Worm (Caenorhabditis elegans) whole organism, L4 larva: ENCODE measurements around the gene Y110A2AL.9.

Experiments
- D1046.2 ChIP-seq: fragments of 200-800 bp; sonication (Bioruptor generic); IDR thresholded peaks from 2 replicates; pipeline ENCODE4 v1.3.6; 2022; ENCODE audit warnings: missing genetic modification characterization, missing compliant biosample characterization
- F10B5.3 ChIP-seq: sonication (generic microtip); optimal IDR thresholded peaks from 2 replicates; lab custom pipeline; 2016; ENCODE audit warnings: mild to moderate bottlenecking, missing genetic modification characterization, missing compliant biosample characterization
- R02D3.7 ChIP-seq: fragments of 150-350 bp; sonication (generic microtip); optimal IDR thresholded peaks from 3 replicates; lab custom pipeline; 2014; ENCODE audit warnings: missing biosample characterization, missing genetic modification characterization
- T26A8.4 ChIP-seq: fragments of 200-800 bp; sonication (Bioruptor generic); IDR thresholded peaks from 2 replicates; pipeline ENCODE4 v1.3.6; 2022; ENCODE audit warnings: missing genetic modification characterization, missing compliant biosample characterization
- Y48G9A.11 ChIP-seq: fragments of 200-800 bp; sonication (Bioruptor generic); IDR thresholded peaks from 2 replicates; pipeline ENCODE4 v1.3.6; 2022; ENCODE audit warnings: missing genetic modification reagents, missing genetic modification characterization, missing compliant biosample characterization
- Y75B8A.6 ChIP-seq: fragments of 200-800 bp; sonication (Bioruptor generic); IDR thresholded peaks from 2 replicates; pipeline ENCODE4 v1.3.6; 2022; ENCODE audit warnings: missing genetic modification reagents, missing genetic modification characterization, missing compliant biosample characterization
- aha-1 ChIP-seq: fragments of 150-350 bp; peaks from one replicate; lab custom pipeline; 2014; ENCODE audit warnings: missing biosample characterization, missing genetic modification characterization
- ces-1 ChIP-seq: fragments of 150-350 bp; sonication (generic microtip); optimal IDR thresholded peaks from 4 replicates; lab custom pipeline; 2014; ENCODE audit warnings: missing biosample characterization, missing genetic modification reagents, missing genetic modification characterization
- cey-2 ChIP-seq: sonication (generic microtip); optimal IDR thresholded peaks from 3 replicates; lab custom pipeline; 2017; ENCODE audit warnings: missing genetic modification characterization, mild to moderate bottlenecking, missing compliant biosample characterization, antibody characterized with exemption, borderline replicate concordance; ENCODE audit not compliant: insufficient read depth
- ctbp-1 ChIP-seq: fragments of 200-800 bp; sonication (Bioruptor generic); IDR thresholded peaks from 2 replicates; pipeline ENCODE4 v1.3.6; 2022; ENCODE audit warnings: missing genetic modification reagents, missing genetic modification characterization, missing compliant biosample characterization
- daf-12 ChIP-seq: fragments of 150-350 bp; optimal IDR thresholded peaks from 2 replicates; lab custom pipeline; 2014; ENCODE audit warnings: missing biosample characterization, missing genetic modification reagents, missing genetic modification characterization
- dmd-8 ChIP-seq: fragments of 200-800 bp; sonication (Bioruptor generic); IDR thresholded peaks from 2 replicates; pipeline ENCODE4 v1.3.6; 2022; ENCODE audit warnings: missing genetic modification characterization, missing compliant biosample characterization
- dmd-9 ChIP-seq: fragments of 200-800 bp; sonication (Bioruptor generic); IDR thresholded peaks from 2 replicates; pipeline ENCODE4 v1.3.6; 2022; ENCODE audit warnings: missing genetic modification reagents, missing genetic modification characterization, missing compliant biosample characterization
- egl-27 ChIP-seq: sonication (generic microtip); optimal IDR thresholded peaks from 3 replicates; lab custom pipeline; 2017; ENCODE audit warnings: missing biosample characterization, missing genetic modification reagents, missing genetic modification characterization
- egl-43 ChIP-seq: fragments of 200-800 bp; sonication (Bioruptor generic); IDR thresholded peaks from 2 replicates; pipeline ENCODE4 v1.3.6; 2022; ENCODE audit warnings: missing genetic modification reagents, missing genetic modification characterization, missing compliant biosample characterization
- gei-8 ChIP-seq: fragments of 200-800 bp; sonication (Bioruptor generic); optimal IDR thresholded peaks from 2 replicates; lab custom pipeline; 2018; ENCODE audit warnings: mild to moderate bottlenecking, missing genetic modification characterization, missing compliant biosample characterization
- hlh-11 ChIP-seq: fragments of 200-800 bp; sonication (Bioruptor generic); optimal IDR thresholded peaks from 2 replicates; lab custom pipeline; 2018; ENCODE audit warnings: mild to moderate bottlenecking, missing genetic modification characterization, missing compliant biosample characterization
- hlh-30 ChIP-seq: sonication (generic microtip); optimal IDR thresholded peaks from 2 replicates; lab custom pipeline; 2017; ENCODE audit warnings: antibody characterized with exemption, mild to moderate bottlenecking, missing genetic modification characterization, missing compliant biosample characterization; ENCODE audit not compliant: insufficient read depth
- hmg-1.1 ChIP-seq: fragments of 200-800 bp; sonication (Bioruptor generic); IDR thresholded peaks from 2 replicates; pipeline ENCODE4 v1.3.6; 2022; ENCODE audit warnings: missing genetic modification reagents, missing genetic modification characterization, missing compliant biosample characterization
- jun-1 ChIP-seq: fragments of 150-350 bp; optimal IDR thresholded peaks from 2 replicates; lab custom pipeline; 2014; ENCODE audit warnings: missing biosample characterization, missing genetic modification reagents, missing genetic modification characterization
- lim-7 ChIP-seq: fragments of 200-800 bp; sonication (Bioruptor generic); IDR thresholded peaks from 2 replicates; pipeline ENCODE4 v1.3.6; 2022; ENCODE audit warnings: missing genetic modification characterization, missing compliant biosample characterization
- lin-1 ChIP-seq: fragments of 200-800 bp; sonication (Bioruptor generic); IDR thresholded peaks from 2 replicates; pipeline ENCODE4 v1.3.6; 2022; ENCODE audit warnings: missing genetic modification reagents, missing genetic modification characterization, missing compliant biosample characterization
- madf-5 ChIP-seq, 2 experiments: fragments of 200-800 bp; sonication (Bioruptor generic); IDR thresholded peaks; 2 replicates each; pipeline ENCODE4 v1.3.6; 2022; ENCODE audit warnings: missing compliant biosample characterization in 2 of 2, missing genetic modification characterization in 2 of 2
- mes-2 ChIP-seq: sonication (generic microtip); optimal IDR thresholded peaks from 2 replicates; lab custom pipeline; 2016; ENCODE audit warnings: missing genotype, mild to moderate bottlenecking, missing genetic modification characterization, missing compliant biosample characterization; ENCODE audit not compliant: poor library complexity, severe bottlenecking
- mxl-2 ChIP-seq: fragments of 200-800 bp; sonication (Bioruptor generic); conservative IDR thresholded peaks from 2 replicates; pipeline ENCODE4 v1.3.6; 2022; ENCODE audit warnings: missing genetic modification reagents, missing genetic modification characterization, missing compliant biosample characterization
- nhr-111 ChIP-seq: fragments of 200-800 bp; sonication (Bioruptor generic); optimal IDR thresholded peaks from 2 replicates; lab custom pipeline; 2018; ENCODE audit warnings: mild to moderate bottlenecking, missing genetic modification characterization, missing compliant biosample characterization
- nhr-25 ChIP-seq: sonication (generic microtip); optimal IDR thresholded peaks from 2 replicates; lab custom pipeline; 2017; ENCODE audit warnings: missing genetic modification characterization, mild to moderate bottlenecking, missing compliant biosample characterization, antibody characterized with exemption, moderate library complexity, borderline replicate concordance; ENCODE audit not compliant: insufficient read depth
- nhr-28 ChIP-seq: fragments of 150-350 bp; optimal IDR thresholded peaks from 2 replicates; lab custom pipeline; 2014; ENCODE audit warnings: missing biosample characterization, missing genetic modification characterization
- nhr-41 ChIP-seq: fragments of 200-800 bp; sonication (Bioruptor generic); IDR thresholded peaks from 2 replicates; pipeline ENCODE4 v1.3.6; 2022; ENCODE audit warnings: missing genetic modification reagents, missing genetic modification characterization, missing compliant biosample characterization
- nhr-42 ChIP-seq: fragments of 200-800 bp; sonication (Bioruptor generic); IDR thresholded peaks from 2 replicates; pipeline ENCODE4 v1.3.6; 2022; ENCODE audit warnings: missing genetic modification characterization, missing compliant biosample characterization
- nhr-6 ChIP-seq: fragments of 150-350 bp; optimal IDR thresholded peaks from 2 replicates; lab custom pipeline; 2014; ENCODE audit warnings: missing biosample characterization, missing genetic modification characterization
- pha-4 ChIP-seq, 2 experiments: fragments of 150-350 bp in 1 of 2; fragments of 200-800 bp in 1 of 2; sonication (Bioruptor generic) in 1 of 2; IDR thresholded peaks in 1 of 2; optimal IDR thresholded peaks in 1 of 2; 2 replicates each; pipeline versions ENCODE4 v1.3.6 to Lab custom; 2014 to 2022; ENCODE audit warnings: missing genetic modification characterization in 2 of 2, missing genetic modification reagents in 2 of 2, missing biosample characterization in 1 of 2, missing compliant biosample characterization in 1 of 2
- saeg-2 ChIP-seq: fragments of 200-800 bp; sonication (Bioruptor generic); IDR thresholded peaks from 2 replicates; pipeline ENCODE4 v1.3.6; 2022; ENCODE audit warnings: missing genetic modification reagents, missing genetic modification characterization, missing compliant biosample characterization
- set-16 ChIP-seq: fragments of 200-800 bp; sonication (Bioruptor generic); IDR thresholded peaks from 2 replicates; pipeline ENCODE4 v1.3.6; 2022; ENCODE audit warnings: missing genetic modification reagents, missing genetic modification characterization, missing compliant biosample characterization
- snpc-1.2 ChIP-seq: fragments of 200-800 bp; sonication (Bioruptor generic); IDR thresholded peaks from 2 replicates; pipeline ENCODE4 v1.3.6; 2022; ENCODE audit warnings: missing genetic modification reagents, missing genetic modification characterization, missing compliant biosample characterization
- unc-130 ChIP-seq: sonication (generic microtip); optimal IDR thresholded peaks from 2 replicates; lab custom pipeline; 2016; ENCODE audit warnings: missing genetic modification reagents, missing genetic modification characterization, missing compliant biosample characterization
- zfp-3 ChIP-seq: fragments of 200-800 bp; sonication (Bioruptor generic); conservative IDR thresholded peaks from 2 replicates; pipeline ENCODE4 v1.3.6; 2022; ENCODE audit warnings: missing genetic modification reagents, missing genetic modification characterization, missing compliant biosample characterization
- zip-2 ChIP-seq: fragments of 150-350 bp; optimal IDR thresholded peaks from 2 replicates; lab custom pipeline; 2014; ENCODE audit warnings: missing biosample characterization, missing genetic modification characterization
- ztf-7 ChIP-seq: fragments of 150-350 bp; optimal IDR thresholded peaks from 2 replicates; lab custom pipeline; 2014; ENCODE audit warnings: missing biosample characterization, missing genetic modification characterization

The Y110A2AL.9 gene

DNA sequence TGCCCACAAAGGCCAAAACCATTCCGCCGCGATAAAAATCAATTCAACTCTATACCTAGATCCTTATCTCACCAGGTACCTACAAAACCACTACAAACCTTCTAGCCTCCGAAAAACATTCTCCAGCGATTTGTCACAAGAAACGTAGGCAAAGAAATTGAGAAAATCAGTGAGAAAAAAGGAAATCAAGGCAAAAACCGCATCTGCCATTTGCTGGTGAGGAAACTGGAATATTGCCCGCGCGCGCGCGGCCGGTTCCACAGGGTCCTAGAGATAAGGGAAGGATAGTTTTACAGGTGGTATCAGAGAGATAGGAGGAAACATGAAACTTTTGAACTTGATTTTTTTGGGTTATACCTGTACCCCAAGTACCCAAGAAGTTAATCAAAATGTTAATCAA, 8.9 kb downstream of the Y110A2AL.9 start (continued):
- TF ChIP-seq nhr-6 (tag; lab: Kevin White, UChicago) (no peak), dmd-8 (GFP tag; lab: Robert Waterston, UW) (no peak), zfp-3 (GFP tag; lab: Robert Waterston, UW) (no peak), aha-1 (tag; lab: Kevin White, UChicago) (peak; percentile 28), nhr-25 (no peak), egl-43 (GFP tag; lab: Robert Waterston, UW) (no peak)

DNA sequence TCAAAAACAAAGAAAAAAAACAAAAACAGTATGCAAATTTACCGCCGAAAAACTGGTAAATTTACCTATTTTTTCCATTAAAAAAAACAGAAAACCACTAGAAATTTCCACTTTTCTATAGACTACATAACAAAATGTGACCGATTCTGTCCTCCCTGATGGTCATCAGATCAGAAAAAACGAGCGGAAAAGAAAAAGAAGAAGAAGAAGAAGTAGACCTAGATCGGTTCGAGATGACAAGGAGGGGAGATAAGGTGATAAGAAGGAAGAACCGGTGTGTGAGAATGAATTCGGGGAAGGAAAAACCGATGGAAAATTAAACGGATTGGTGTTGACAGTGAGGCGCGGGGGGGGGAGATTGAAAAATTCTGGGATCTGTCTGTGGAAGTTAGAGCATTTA, 10.3 kb downstream of the Y110A2AL.9 start:
- TF ChIP-seq R02D3.7, result no peak
- TF ChIP-seq zip-2 (tag; lab: Kevin White, UChicago), result no peak
- no peak for TF ChIP-seq daf-12
- TF ChIP-seq hlh-11 (tag; lab: Kevin White, UChicago), result peak; percentile 36
- no peak for TF ChIP-seq nhr-25
- TF ChIP-seq ztf-7 (tag; lab: Kevin White, UChicago), result no peak
- TF ChIP-seq nhr-28 (tag; lab: Kevin White, UChicago), result peak; percentile 82

DNA sequence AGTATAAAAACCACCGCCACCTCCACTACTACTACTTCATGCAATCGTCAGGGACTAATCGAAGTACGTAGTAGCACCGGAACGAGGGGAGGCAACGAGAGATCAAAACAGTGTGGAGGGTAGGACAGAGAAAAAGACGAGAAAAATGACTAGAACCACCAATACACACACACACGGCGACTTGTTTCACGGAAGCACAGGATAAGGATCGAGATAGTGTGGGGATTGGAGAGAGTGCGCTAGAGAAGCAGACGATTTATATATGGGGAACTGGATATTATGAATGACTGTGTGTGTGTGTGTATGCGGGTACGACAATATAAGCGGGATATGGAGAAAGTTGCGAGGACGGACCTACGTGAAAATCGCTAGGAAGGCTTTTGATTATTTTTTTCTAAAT, 11.6 kb downstream of the Y110A2AL.9 start:
- no peak for TF ChIP-seq pha-4 (GFP tag; IDR thresholded peaks at IDR 0.05; lab: Robert Waterston, UW)
- TF ChIP-seq pha-4 (tag; optimal IDR thresholded peaks at IDR 0.05; lab: Kevin White, UChicago), result no peak
- no peak for TF ChIP-seq saeg-2 (GFP tag; lab: Robert Waterston, UW)
- no peak for TF ChIP-seq set-16 (GFP tag; lab: Robert Waterston, UW)
- peak; percentile 15 for TF ChIP-seq nhr-25
- no peak for TF ChIP-seq D1046.2 (GFP tag; lab: Robert Waterston, UW)
- TF ChIP-seq Y75B8A.6 (GFP tag; lab: Robert Waterston, UW), result no peak
- TF ChIP-seq Y48G9A.11 (GFP tag; lab: Robert Waterston, UW), result no peak
- no peak for TF ChIP-seq madf-5 (GFP tag; IDR thresholded peaks at IDR 0.05; lab: Robert Waterston, UW)
- no peak for TF ChIP-seq ztf-7 (tag; lab: Kevin White, UChicago)
- TF ChIP-seq dmd-9 (GFP tag; lab: Robert Waterston, UW), result no peak
- no peak for TF ChIP-seq mes-2
- TF ChIP-seq jun-1 (tag; lab: Kevin White, UChicago), result no peak
- no peak for TF ChIP-seq nhr-42
- TF ChIP-seq aha-1 (tag; lab: Kevin White, UChicago), result peak; percentile 14
- TF ChIP-seq lin-1 (GFP tag; lab: Robert Waterston, UW), result no peak
- no peak for TF ChIP-seq ces-1 (GFP tag; lab: Kevin White, UChicago)
- TF ChIP-seq daf-12, result no peak
- TF ChIP-seq ctbp-1 (GFP tag; lab: Robert Waterston, UW), result no peak
- TF ChIP-seq hlh-30 (tag; lab: Kevin White, UChicago), result peak; percentile 14
- TF ChIP-seq mxl-2 (GFP tag; lab: Robert Waterston, UW), result no peak
- no peak for TF ChIP-seq lim-7 (GFP tag; lab: Robert Waterston, UW)
- TF ChIP-seq hlh-11 (tag; lab: Kevin White, UChicago), result peak; percentile 52
- TF ChIP-seq cey-2 (tag; lab: Kevin White, UChicago), result no peak
- no peak for TF ChIP-seq unc-130 (GFP tag; lab: Kevin White, UChicago)
- TF ChIP-seq T26A8.4, result no peak
- no peak for TF ChIP-seq egl-27 (tag; lab: Kevin White, UChicago)
- TF ChIP-seq F10B5.3 (tag; lab: Kevin White, UChicago), result no peak
- TF ChIP-seq nhr-41 (GFP tag; lab: Robert Waterston, UW), result no peak
- TF ChIP-seq nhr-111 (GFP tag; lab: Kevin White, UChicago), result no peak
- no peak for TF ChIP-seq snpc-1.2 (GFP tag; lab: Robert Waterston, UW)
- TF ChIP-seq nhr-28 (tag; lab: Kevin White, UChicago), result peak; percentile 53
- TF ChIP-seq gei-8 (GFP tag; lab: Kevin White, UChicago), result no peak
- no peak for TF ChIP-seq hmg-1.1 (GFP tag; lab: Robert Waterston, UW)
